Fruit fly (Drosophila melanogaster): ENCODE measurements around the gene gnu.
A peak's percentile ranks its signal among the peaks of the same experiment; 100 is the strongest.

The gnu gene

DNA sequence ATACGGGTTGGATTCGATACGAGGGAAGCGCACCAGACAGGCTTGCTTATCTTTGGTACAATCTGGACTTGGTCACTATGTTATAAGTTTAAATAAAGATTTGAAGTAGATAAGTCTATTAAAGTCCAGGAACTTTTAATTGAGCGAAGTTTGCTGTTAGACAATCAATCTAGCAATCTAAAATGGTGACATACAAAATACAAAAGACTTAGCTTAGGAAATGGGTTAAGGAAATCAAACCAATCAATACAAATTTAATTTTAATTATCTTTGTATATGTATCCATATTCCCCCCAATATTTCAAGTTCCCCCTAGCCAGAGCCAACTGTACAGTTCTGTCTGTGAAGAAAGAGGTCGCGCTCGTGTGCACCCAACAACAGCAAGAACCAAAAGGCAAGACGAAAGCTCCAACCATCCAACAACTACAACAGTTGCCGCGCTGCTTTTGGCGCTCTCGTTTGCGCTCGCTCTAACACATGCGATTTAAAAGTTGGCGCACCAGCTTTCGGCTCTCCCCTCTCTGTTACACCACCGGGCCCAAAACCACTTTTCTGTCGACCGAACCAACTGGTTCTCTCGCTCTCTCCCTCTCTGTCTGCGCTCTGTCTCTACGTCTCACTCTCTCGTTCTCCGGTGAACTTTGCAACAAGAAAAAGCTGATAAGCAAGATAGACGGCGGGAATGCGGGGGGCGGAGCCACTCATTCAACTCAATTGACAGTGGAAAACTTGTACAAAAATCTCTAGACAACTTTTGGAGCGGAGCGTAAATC lies 47.0 kb downstream of the gnu start (continued):
- TF ChIP-seq stc (GFP tag; IDR thresholded peaks at IDR 0.05) (peak; percentile 82), Myb (GFP tag; optimal IDR thresholded peaks at IDR 0.05) (peak; percentile 42), CG34422 (GFP tag; IDR thresholded peaks at IDR 0.05) (peak; percentile 67; the same call in 2 of the 3 replicates), TFAM (GFP tag; optimal IDR thresholded peaks at IDR 0.05) (peak; percentile 3), CG12391 (tag; optimal IDR thresholded peaks at IDR 0.05) (peak; percentile 89), CG18619 (GFP tag; optimal IDR thresholded peaks at IDR 0.05) (peak; percentile 92), Eip74EF (GFP tag; optimal IDR thresholded peaks at IDR 0.05) (peak in 1 of 2 experiments; percentile 81), gcm (GFP tag; optimal IDR thresholded peaks at IDR 0.05) (peak; percentile 74), CG17829 (tag; optimal IDR thresholded peaks at IDR 0.05) (peak; percentile 81), Dfd (GFP tag; optimal IDR thresholded peaks at IDR 0.05) (peak in 1 of 2 experiments; percentile 93), CG9817 (tag; optimal IDR thresholded peaks at IDR 0.05) (no peak), tna (GFP tag; IDR thresholded peaks at IDR 0.05; ENCODE audit: partially characterized antibody) (no peak), NC2α (GFP tag; optimal IDR thresholded peaks at IDR 0.05) (peak; percentile 75), CG15011 (GFP tag; optimal IDR thresholded peaks at IDR 0.05) (peak; percentile 86), org-1 (GFP tag; optimal IDR thresholded peaks at IDR 0.05) (peak; percentile 87), CG30020 (tag; optimal IDR thresholded peaks at IDR 0.05) (peak; percentile 50), Fer1 (GFP tag; optimal IDR thresholded peaks at IDR 0.05) (peak; percentile 87), Dad (GFP tag; optimal IDR thresholded peaks at IDR 0.05) (peak; percentile 31), hkb (optimal IDR thresholded peaks at IDR 0.05) (no peak), hkb (GFP tag; IDR thresholded peaks at IDR 0.05) (peak; percentile 77), CG6689 (GFP tag; IDR thresholded peaks at IDR 0.05) (peak; percentile 86), al (GFP tag; IDR thresholded peaks at IDR 0.05) (peak; percentile 79), tx (GFP tag; optimal IDR thresholded peaks at IDR 0.05) (peak; percentile 69), sqz (GFP tag; optimal IDR thresholded peaks at IDR 0.05) (peak; percentile 48), ara (GFP tag; IDR thresholded peaks at IDR 0.05) (no peak; the same call in 1 of the 2 replicates), ro (GFP tag; IDR thresholded peaks at IDR 0.05) (peak; percentile 36; the same call in 1 of the 2 replicates), MTF-1 (GFP tag; optimal IDR thresholded peaks at IDR 0.05; ENCODE audit: borderline replicate concordance) (peak; percentile 89), p53 (GFP tag; optimal IDR thresholded peaks at IDR 0.05) (no peak), sob (GFP tag; IDR thresholded peaks at IDR 0.05) (peak; percentile 39), gce (GFP tag; IDR thresholded peaks at IDR 0.05) (peak; percentile 60; the same call in 2 of the 3 replicates), Lim3 (GFP tag; IDR thresholded peaks at IDR 0.05) (peak; percentile 67), chn (GFP tag; optimal IDR thresholded peaks at IDR 0.05) (peak; percentile 66), gsb-n (tag; optimal IDR thresholded peaks at IDR 0.05) (peak; percentile 40), YL-1 (GFP tag; optimal IDR thresholded peaks at IDR 0.05) (peak; percentile 0), ham (GFP tag; IDR thresholded peaks at IDR 0.05) (0 out of 2 replicates have a peak, but pooled peaks have one; percentile 13), H15 (GFP tag; IDR thresholded peaks at IDR 0.05) (peak; percentile 80), ftz-f1 (GFP tag; optimal IDR thresholded peaks at IDR 0.05) (no peak), hth (optimal IDR thresholded peaks at IDR 0.05) (no peak), CG11504 (tag; optimal IDR thresholded peaks at IDR 0.05) (peak; percentile 94), CG2889 (GFP tag; IDR thresholded peaks at IDR 0.05) (peak; percentile 72; the same call in 1 of the 3 replicates), gcm2 (GFP tag; optimal IDR thresholded peaks at IDR 0.05) (peak; percentile 23), CG18764 (GFP tag; optimal IDR thresholded peaks at IDR 0.05) (peak; percentile 17), CG31388 (GFP tag; optimal IDR thresholded peaks at IDR 0.05) (peak; percentile 77), Adf1 (GFP tag; IDR thresholded peaks at IDR 0.05) (peak; percentile 87), CG2202 (tag; optimal IDR thresholded peaks at IDR 0.05) (peak; percentile 38), gfzf (GFP tag; optimal IDR thresholded peaks at IDR 0.05) (no peak), nau (GFP tag; optimal IDR thresholded peaks at IDR 0.05) (peak; percentile 84), CG30431 (GFP tag; optimal IDR thresholded peaks at IDR 0.05) (no peak), CG12071 (GFP tag; optimal IDR thresholded peaks at IDR 0.05) (peak; percentile 68), Lpt (GFP tag; optimal IDR thresholded peaks at IDR 0.05) (no peak)

All from whole organism, embryonic.